Worm (Caenorhabditis elegans): ENCODE results near the gene srh-308.

DNA sequence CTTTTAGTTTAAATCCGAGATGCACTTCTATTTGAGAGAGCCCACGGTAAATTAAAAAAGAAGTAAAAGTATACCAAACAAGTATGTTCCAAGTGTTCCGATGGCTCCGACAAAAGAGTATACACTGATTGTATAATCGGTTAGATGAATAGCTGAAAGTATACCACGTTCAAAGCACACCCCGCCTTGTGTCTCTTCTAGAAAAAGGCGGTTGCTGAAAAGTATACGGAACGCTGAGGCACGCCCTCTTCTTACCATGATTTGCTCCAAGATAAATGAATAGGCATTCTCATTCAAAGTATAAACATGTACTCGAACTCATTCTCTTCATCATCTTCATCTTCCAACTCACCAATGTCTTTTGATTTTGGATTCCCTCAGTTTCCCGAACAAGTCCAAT, 3.0 kb downstream of the srh-308 start, which contains the start of gene end-3:
- TF ChIP-seq nhr-237 (tag; optimal IDR thresholded peaks at IDR 0.05): no peak
- TF ChIP-seq ceh-16 (tag; optimal IDR thresholded peaks at IDR 0.05): no peak
